Worm (Caenorhabditis elegans) whole organism, L2 larva: ENCODE results near the gene nmgp-1.
A peak's percentile ranks its signal among the peaks of the same experiment; 100 is the strongest.

ENCODE experiments used
- F13H6.1 ChIP-seq: sonication (generic microtip); optimal IDR thresholded peaks from 2 replicates; lab custom pipeline; 2016; ENCODE audit warnings: missing genetic modification characterization, missing compliant biosample characterization
- R02D3.7 ChIP-seq: fragments of 150-350 bp; optimal IDR thresholded peaks from 2 replicates; lab custom pipeline; 2014; ENCODE audit warnings: missing biosample characterization, missing genetic modification characterization
- ZK546.5 ChIP-seq: sonication (generic microtip); optimal IDR thresholded peaks from 2 replicates; lab custom pipeline; 2017; ENCODE audit warnings: missing biosample characterization, missing genetic modification characterization
- alr-1 ChIP-seq: fragments of 150-350 bp; optimal IDR thresholded peaks from 2 replicates; lab custom pipeline; 2014; ENCODE audit warnings: missing biosample characterization, missing genetic modification characterization
- ceh-16 ChIP-seq: fragments of 150-350 bp; optimal IDR thresholded peaks from 2 replicates; lab custom pipeline; 2014; ENCODE audit warnings: missing biosample characterization, missing genetic modification characterization
- ceh-82 ChIP-seq: fragments of 150-350 bp; optimal IDR thresholded peaks from 2 replicates; lab custom pipeline; 2014; ENCODE audit warnings: missing biosample characterization, missing genetic modification characterization
- egl-27 ChIP-seq: sonication (generic microtip); optimal IDR thresholded peaks from 3 replicates; lab custom pipeline; 2017; ENCODE audit warnings: missing biosample characterization, missing genetic modification reagents, missing genetic modification characterization
- elt-1 ChIP-seq: fragments of 150-350 bp; optimal IDR thresholded peaks from 2 replicates; lab custom pipeline; 2014; ENCODE audit warnings: missing biosample characterization, missing genetic modification characterization
- fos-1 ChIP-seq: fragments of 150-350 bp; optimal IDR thresholded peaks from 2 replicates; lab custom pipeline; 2014; ENCODE audit warnings: missing biosample characterization, missing genetic modification characterization
- lin-11 ChIP-seq: fragments of 150-350 bp; sonication (generic microtip); optimal IDR thresholded peaks from 2 replicates; lab custom pipeline; 2014; ENCODE audit warnings: missing biosample characterization, missing genetic modification characterization, inconsistent platforms, mixed read lengths
- lsy-2 ChIP-seq, 2 experiments: fragments of 150-350 bp in 1 of 2; sonication (generic microtip) in 1 of 2; optimal IDR thresholded peaks; 2 replicates each; lab custom pipeline; 2014 to 2017; ENCODE audit warnings: missing biosample characterization in 2 of 2, missing genetic modification characterization in 2 of 2
- mab-5 ChIP-seq: fragments of 150-350 bp; optimal IDR thresholded peaks from 2 replicates; lab custom pipeline; 2014; ENCODE audit warnings: missing biosample characterization, missing genetic modification characterization
- mbf-1 ChIP-seq: sonication (generic microtip); optimal IDR thresholded peaks from 2 replicates; lab custom pipeline; 2017; ENCODE audit warnings: missing biosample characterization, missing genetic modification characterization
- mdl-1 ChIP-seq, 2 experiments: fragments of 150-350 bp in 1 of 2; sonication (generic microtip) in 1 of 2; optimal IDR thresholded peaks; 2 replicates each; lab custom pipeline; 2017; ENCODE audit warnings: missing biosample characterization in 2 of 2, missing genetic modification characterization in 2 of 2
- nhr-11 ChIP-seq: fragments of 150-350 bp; optimal IDR thresholded peaks from 2 replicates; lab custom pipeline; 2014; ENCODE audit warnings: missing biosample characterization, missing genetic modification characterization
- nhr-12 ChIP-seq: fragments of 150-350 bp; optimal IDR thresholded peaks from 2 replicates; lab custom pipeline; 2014; ENCODE audit warnings: missing biosample characterization, missing genetic modification characterization
- nhr-129 ChIP-seq: fragments of 150-350 bp; optimal IDR thresholded peaks from 2 replicates; lab custom pipeline; 2014; ENCODE audit warnings: missing biosample characterization, missing genetic modification characterization
- nhr-25 ChIP-seq: fragments of 150-350 bp; sonication (generic microtip); optimal IDR thresholded peaks from 3 replicates; lab custom pipeline; 2014; ENCODE audit warnings: missing biosample characterization, missing genetic modification characterization
- nhr-6 ChIP-seq: fragments of 150-350 bp; optimal IDR thresholded peaks from 2 replicates; lab custom pipeline; 2014; ENCODE audit warnings: missing biosample characterization, missing genetic modification characterization
- peb-1 ChIP-seq: fragments of 150-350 bp; optimal IDR thresholded peaks from 2 replicates; lab custom pipeline; 2014; ENCODE audit warnings: missing biosample characterization, missing genetic modification characterization
- sem-4 ChIP-seq: fragments of 150-350 bp; optimal IDR thresholded peaks from 2 replicates; lab custom pipeline; 2014; ENCODE audit warnings: missing biosample characterization, missing genetic modification reagents, missing genetic modification characterization
- sma-9 ChIP-seq, 2 experiments: fragments of 150-350 bp in 1 of 2; sonication (generic microtip) in 1 of 2; optimal IDR thresholded peaks; 2 replicates each; lab custom pipeline; 2014 to 2016; ENCODE audit warnings: missing genetic modification characterization in 2 of 2, mild to moderate bottlenecking in 1 of 2, missing biosample characterization in 1 of 2, missing compliant biosample characterization in 1 of 2, missing genetic modification reagents in 1 of 2, moderate library complexity in 1 of 2
- snpc-4 ChIP-seq: fragments of 150-350 bp; optimal IDR thresholded peaks from 2 replicates; lab custom pipeline; 2014; ENCODE audit warnings: missing biosample characterization, missing genetic modification characterization
- unc-55 ChIP-seq: fragments of 150-350 bp; sonication (generic microtip); optimal IDR thresholded peaks from 3 replicates; lab custom pipeline; 2014; ENCODE audit warnings: missing biosample characterization, missing genetic modification reagents, missing genetic modification characterization
- unc-62 ChIP-seq: fragments of 150-350 bp; optimal IDR thresholded peaks from 2 replicates; lab custom pipeline; 2014; ENCODE audit warnings: missing biosample characterization, missing genetic modification reagents, missing genetic modification characterization
- zag-1 ChIP-seq: fragments of 150-350 bp; optimal IDR thresholded peaks from 2 replicates; lab custom pipeline; 2014; ENCODE audit warnings: missing biosample characterization, missing genetic modification characterization
- ztf-1 ChIP-seq: fragments of 200-800 bp; sonication (Bioruptor generic); conservative IDR thresholded peaks from 2 replicates; pipeline ENCODE4 v1.3.6; 2022; ENCODE audit warnings: missing genetic modification characterization, missing compliant biosample characterization
- ztf-11 ChIP-seq: sonication (generic microtip); optimal IDR thresholded peaks from 2 replicates; lab custom pipeline; 2017; ENCODE audit warnings: missing biosample characterization, missing genetic modification characterization
- ztf-4 ChIP-seq: fragments of 150-350 bp; optimal IDR thresholded peaks from 2 replicates; lab custom pipeline; 2014; ENCODE audit warnings: missing biosample characterization, missing genetic modification characterization

The nmgp-1 gene

ce11 chrII:6260684-6261083 is at the start of gene nmgp-1:
nmgp-1 (plus strand) TSS chrII:6260857.
- TF ChIP-seq fos-1 (tag; lab: Kevin White, UChicago) (peak; percentile 66), unc-62 (GFP tag; lab: Kevin White, UChicago) (no peak), elt-1 (no peak), sma-9 (GFP tag; optimal IDR thresholded peaks at IDR 0.05; lab: Kevin White, UChicago) (no peak), sma-9 (tag; optimal IDR thresholded peaks at IDR 0.05; lab: Kevin White, UChicago) (no peak), nhr-129 (tag; lab: Kevin White, UChicago) (peak; percentile 25)

- no peak for TF ChIP-seq lsy-2 (tag; optimal IDR thresholded peaks at IDR 0.05; lab: Kevin White, UChicago)
- no peak for TF ChIP-seq nhr-12
These were observed 41.3 kb upstream of the nmgp-1 start, which contains the start of gene mks-2 for ce11 chrII:6219346-6219745. mks-2 (minus strand) TSS chrII:6219446.

- TF ChIP-seq egl-27 (tag; lab: Kevin White, UChicago) (no peak), nhr-12 (no peak), lin-11 (no peak), ceh-16 (tag; lab: Kevin White, UChicago) (no peak), fos-1 (tag; lab: Kevin White, UChicago) (no peak), sma-9 (GFP tag; optimal IDR thresholded peaks at IDR 0.05; lab: Kevin White, UChicago) (no peak), sma-9 (tag; optimal IDR thresholded peaks at IDR 0.05; lab: Kevin White, UChicago) (no peak), mdl-1 (tag; optimal IDR thresholded peaks at IDR 0.05; lab: Kevin White, UChicago) (no peak), mab-5 (no peak), ztf-4 (tag; lab: Kevin White, UChicago) (no peak), nhr-25 (tag; lab: Kevin White, UChicago) (no peak), mbf-1 (tag; lab: Kevin White, UChicago) (no peak), snpc-4 (tag; lab: Kevin White, UChicago) (no peak), unc-55 (GFP tag; lab: Kevin White, UChicago) (no peak), R02D3.7 (tag; lab: Kevin White, UChicago) (no peak), ztf-11 (no peak)
These were observed 39.2 kb upstream of the nmgp-1 start for ce11 chrII:6221470-6221869.

ce11 chrII:6222558-6222957 is 38.1 kb upstream of the nmgp-1 start, which contains the start of gene C30B5.6:
C30B5.6 (minus strand) TSS chrII:6222658.
- no peak for TF ChIP-seq ztf-1 (GFP tag; lab: Robert Waterston, UW)
- TF ChIP-seq fos-1 (tag; lab: Kevin White, UChicago): no peak
- no peak for TF ChIP-seq ceh-82 (tag; lab: Kevin White, UChicago)

- TF ChIP-seq nhr-6 (tag; lab: Kevin White, UChicago): no peak
- no peak for TF ChIP-seq alr-1 (tag; lab: Kevin White, UChicago)
These were observed 36.9 kb upstream of the nmgp-1 start for ce11 chrII:6223755-6224154.

ce11 chrII:6226995-6227394 is 33.7 kb upstream of the nmgp-1 start, which contains the start of gene srsy-2:
srsy-2 (minus strand) TSS chrII:6227095.
- TF ChIP-seq nhr-12 (no peak), unc-55 (GFP tag; lab: Kevin White, UChicago) (peak; percentile 67), mab-5 (peak; percentile 1), sma-9 (GFP tag; optimal IDR thresholded peaks at IDR 0.05; lab: Kevin White, UChicago) (peak; percentile 8), sma-9 (tag; optimal IDR thresholded peaks at IDR 0.05; lab: Kevin White, UChicago) (no peak), nhr-129 (tag; lab: Kevin White, UChicago) (no peak)

- TF ChIP-seq sem-4 (tag; lab: Kevin White, UChicago): no peak
- TF ChIP-seq nhr-11 (tag; lab: Kevin White, UChicago): no peak
- TF ChIP-seq F13H6.1 (tag; lab: Kevin White, UChicago): no peak
- no peak for TF ChIP-seq zag-1 (tag; lab: Kevin White, UChicago)
- TF ChIP-seq mbf-1 (tag; lab: Kevin White, UChicago): no peak
- no peak for TF ChIP-seq peb-1 (tag; lab: Kevin White, UChicago)
- no peak for TF ChIP-seq lin-11
- TF ChIP-seq ZK546.5 (tag; lab: Kevin White, UChicago): no peak
These were observed 30.5 kb upstream of the nmgp-1 start for ce11 chrII:6230116-6230515.
